In genomic region chr3R:26655416-26655945, dm6 we compare ENCODE assay signal across 1 fruit fly cellular context.
TF ChIP-seq lines count a peak whose summit lies in the region.

No protein-coding gene starts in this region.

TF ChIP-seq in whole organism, embryonic, 481 proteins besides CTCF, POLR2A, EP300 and RAD21 (continued from another document):
- TF ChIP-seq Drgx (GFP tag; IDR thresholded peaks at IDR 0.05; lab: Robert Waterston, UW): no peak
- no peak for TF ChIP-seq Myb (GFP tag; optimal IDR thresholded peaks at IDR 0.05; lab: Kevin White, UChicago)
- no peak for TF ChIP-seq CG2875 (GFP tag; optimal IDR thresholded peaks at IDR 0.05; lab: Kevin White, UChicago)
- TF ChIP-seq E2f1 (GFP tag; IDR thresholded peaks at IDR 0.05; lab: Robert Waterston, UW): no peak
- no peak for TF ChIP-seq CG2199 (GFP tag; IDR thresholded peaks at IDR 0.05; lab: Robert Waterston, UW)
- TF ChIP-seq Rfx (GFP tag; IDR thresholded peaks at IDR 0.05; lab: Robert Waterston, UW): no peak
- TF ChIP-seq crc (GFP tag; optimal IDR thresholded peaks at IDR 0.05; lab: Kevin White, UChicago): no peak
- no peak for TF ChIP-seq onecut (GFP tag; IDR thresholded peaks at IDR 0.05; lab: Robert Waterston, UW)
- TF ChIP-seq CG30403 (GFP tag; optimal IDR thresholded peaks at IDR 0.05; lab: Kevin White, UChicago): no peak
- no peak for TF ChIP-seq NFAT (GFP tag; IDR thresholded peaks at IDR 0.05; lab: Robert Waterston, UW)
- no peak for TF ChIP-seq peb (GFP tag; IDR thresholded peaks at IDR 0.05; lab: Robert Waterston, UW)
- no peak for TF ChIP-seq usp (GFP tag; optimal IDR thresholded peaks at IDR 0.05; lab: Kevin White, UChicago)
- no peak for TF ChIP-seq tio (GFP tag; optimal IDR thresholded peaks at IDR 0.05; lab: Kevin White, UChicago)
- no peak for TF ChIP-seq vfl (GFP tag; optimal IDR thresholded peaks at IDR 0.05; lab: Kevin White, UChicago)
- no peak for TF ChIP-seq nmo (GFP tag; optimal IDR thresholded peaks at IDR 0.05; lab: Kevin White, UChicago)
- no peak for TF ChIP-seq Opbp (GFP tag; IDR thresholded peaks at IDR 0.05; lab: Robert Waterston, UW; ENCODE audit: partially characterized antibody)
- no peak for TF ChIP-seq Oaz (GFP tag; IDR thresholded peaks at IDR 0.05; lab: Robert Waterston, UW)
- TF ChIP-seq Sox102F (GFP tag; optimal IDR thresholded peaks at IDR 0.05; lab: Kevin White, UChicago): no peak
- no peak for TF ChIP-seq ken (GFP tag; IDR thresholded peaks at IDR 0.05; lab: Robert Waterston, UW)
- TF ChIP-seq bsh (GFP tag; optimal IDR thresholded peaks at IDR 0.05; lab: Kevin White, UChicago): no peak
- TF ChIP-seq CG1603 (tag; optimal IDR thresholded peaks at IDR 0.05; lab: Kevin White, UChicago): no peak
- no peak for TF ChIP-seq Hand (GFP tag; optimal IDR thresholded peaks at IDR 0.05; lab: Kevin White, UChicago)
- TF ChIP-seq dimm (GFP tag; IDR thresholded peaks at IDR 0.05; lab: Robert Waterston, UW): no peak
- no peak for TF ChIP-seq lilli (GFP tag; optimal IDR thresholded peaks at IDR 0.05; lab: Kevin White, UChicago)
- no peak for TF ChIP-seq fu2 (GFP tag; optimal IDR thresholded peaks at IDR 0.05; lab: Kevin White, UChicago)
- TF ChIP-seq sd (tag; optimal IDR thresholded peaks at IDR 0.05; lab: Kevin White, UChicago): peak; percentile 96
- TF ChIP-seq CG18599 (GFP tag; optimal IDR thresholded peaks at IDR 0.05; lab: Kevin White, UChicago): no peak
- no peak for TF ChIP-seq rib (GFP tag; IDR thresholded peaks at IDR 0.05; lab: Robert Waterston, UW)
- no peak for TF ChIP-seq inv (GFP tag; IDR thresholded peaks at IDR 0.05; lab: Robert Waterston, UW; ENCODE audit: partially characterized antibody)
- TF ChIP-seq fd3F (GFP tag; optimal IDR thresholded peaks at IDR 0.05; lab: Kevin White, UChicago): no peak
- peak; percentile 70 for TF ChIP-seq salm (tag; optimal IDR thresholded peaks at IDR 0.05; lab: Kevin White, UChicago)
- no peak for TF ChIP-seq sna (GFP tag; IDR thresholded peaks at IDR 0.05; lab: Robert Waterston, UW; ENCODE audit: partially characterized antibody)
- TF ChIP-seq HLH4C (GFP tag; IDR thresholded peaks at IDR 0.05; lab: Robert Waterston, UW; ENCODE audit: partially characterized antibody): no peak
- no peak for TF ChIP-seq pfk (GFP tag; optimal IDR thresholded peaks at IDR 0.05; lab: Kevin White, UChicago)
- no peak for TF ChIP-seq CG4404 (GFP tag; IDR thresholded peaks at IDR 0.05; lab: Robert Waterston, UW)
- 0 out of 2 replicates have a peak, but pooled peaks have one; percentile 10 for TF ChIP-seq H2.0 (GFP tag; IDR thresholded peaks at IDR 0.05; lab: Robert Waterston, UW)
- no peak for TF ChIP-seq D19B (GFP tag; optimal IDR thresholded peaks at IDR 0.05; lab: Kevin White, UChicago)
- TF ChIP-seq CG3065 (GFP tag; optimal IDR thresholded peaks at IDR 0.05; lab: Kevin White, UChicago): no peak
- TF ChIP-seq Ptx1 (GFP tag; IDR thresholded peaks at IDR 0.05; lab: Robert Waterston, UW): no peak
- no peak for TF ChIP-seq sens (GFP tag; lab: Kevin White, UChicago)
- TF ChIP-seq CG2712 (tag; optimal IDR thresholded peaks at IDR 0.05; lab: Kevin White, UChicago): no peak
- peak; percentile 87 for TF ChIP-seq CG12769 (tag; optimal IDR thresholded peaks at IDR 0.05; lab: Kevin White, UChicago)
- TF ChIP-seq Nf-YB (GFP tag; optimal IDR thresholded peaks at IDR 0.05; lab: Kevin White, UChicago): no peak
- TF ChIP-seq CG14710 (tag; optimal IDR thresholded peaks at IDR 0.05; lab: Kevin White, UChicago): no peak
- no peak for TF ChIP-seq danr (GFP tag; IDR thresholded peaks at IDR 0.05; lab: Robert Waterston, UW)
- peak; percentile 30 for TF ChIP-seq sqz (GFP tag; optimal IDR thresholded peaks at IDR 0.05; lab: Kevin White, UChicago)
- TF ChIP-seq cad (GFP tag; optimal IDR thresholded peaks at IDR 0.05; lab: Kevin White, UChicago): peak; percentile 74
- no peak for TF ChIP-seq Rx (GFP tag; IDR thresholded peaks at IDR 0.05; lab: Robert Waterston, UW)
- TF ChIP-seq gsb-n (tag; optimal IDR thresholded peaks at IDR 0.05; lab: Kevin White, UChicago): peak; percentile 44
- peak; percentile 9; the same call in 1 of the 2 replicates for TF ChIP-seq CG13287 (GFP tag; IDR thresholded peaks at IDR 0.05; lab: Robert Waterston, UW; ENCODE audit: partially characterized antibody)
- TF ChIP-seq MBD-R2 (GFP tag; IDR thresholded peaks at IDR 0.05; lab: Robert Waterston, UW): no peak
- TF ChIP-seq cato (GFP tag; optimal IDR thresholded peaks at IDR 0.05; lab: Kevin White, UChicago; ENCODE audit: borderline replicate concordance): no peak
- no peak for TF ChIP-seq ftz-f1 (GFP tag; optimal IDR thresholded peaks at IDR 0.05; lab: Kevin White, UChicago)
- TF ChIP-seq CG12942 (GFP tag; optimal IDR thresholded peaks at IDR 0.05; lab: Kevin White, UChicago): no peak
- no peak for TF ChIP-seq CG10462 (GFP tag; optimal IDR thresholded peaks at IDR 0.05; lab: Kevin White, UChicago)
- peak; percentile 89 for TF ChIP-seq oc (tag; optimal IDR thresholded peaks at IDR 0.05; lab: Kevin White, UChicago)
- no peak for TF ChIP-seq CkIIα-i1 (GFP tag; IDR thresholded peaks at IDR 0.05; lab: Robert Waterston, UW)
- no peak for TF ChIP-seq CG32772 (GFP tag; IDR thresholded peaks at IDR 0.05; lab: Robert Waterston, UW)
- no peak for TF ChIP-seq pum (GFP tag; optimal IDR thresholded peaks at IDR 0.05; lab: Kevin White, UChicago)
- TF ChIP-seq chinmo (GFP tag; IDR thresholded peaks at IDR 0.05; lab: Robert Waterston, UW; ENCODE audit: partially characterized antibody): peak; percentile 88; the same call in 3 of the 4 replicates
- no peak for TF ChIP-seq Fer1 (GFP tag; optimal IDR thresholded peaks at IDR 0.05; lab: Kevin White, UChicago)
- no peak for TF ChIP-seq CG13296 (GFP tag; optimal IDR thresholded peaks at IDR 0.05; lab: Kevin White, UChicago)
- TF ChIP-seq run (tag; optimal IDR thresholded peaks at IDR 0.05; lab: Kevin White, UChicago): peak; percentile 96
- no peak for TF ChIP-seq CG7963 (GFP tag; IDR thresholded peaks at IDR 0.05; lab: Robert Waterston, UW; ENCODE audit: partially characterized antibody)
- TF ChIP-seq Adf1 (GFP tag; IDR thresholded peaks at IDR 0.05; lab: Robert Waterston, UW): no peak
- TF ChIP-seq Awh (GFP tag; IDR thresholded peaks at IDR 0.05; lab: Robert Waterston, UW): peak; percentile 41; the same call in 1 of the 2 replicates
- no peak for TF ChIP-seq CG2202 (tag; optimal IDR thresholded peaks at IDR 0.05; lab: Kevin White, UChicago)
- no peak for TF ChIP-seq ci (GFP tag; IDR thresholded peaks at IDR 0.05; lab: Robert Waterston, UW)
- no peak for TF ChIP-seq CG16815 (GFP tag; optimal IDR thresholded peaks at IDR 0.05; lab: Kevin White, UChicago)
- TF ChIP-seq CG13894 (tag; optimal IDR thresholded peaks at IDR 0.05; lab: Kevin White, UChicago): peak; percentile 62
- no peak for TF ChIP-seq CG6175 (GFP tag; IDR thresholded peaks at IDR 0.05; lab: Robert Waterston, UW)
